Worm (Caenorhabditis elegans) whole organism, L2 larva: ENCODE data around the gene C39H7.4.

ENCODE experiments used
- C34F6.9 ChIP-seq: fragments of 150-350 bp; optimal IDR thresholded peaks from 2 replicates; lab custom pipeline; 2014; ENCODE audit warnings: missing biosample characterization, missing genetic modification characterization
- F13H6.1 ChIP-seq: sonication (generic microtip); optimal IDR thresholded peaks from 2 replicates; lab custom pipeline; 2016; ENCODE audit warnings: missing genetic modification characterization, missing compliant biosample characterization
- R02D3.7 ChIP-seq: fragments of 150-350 bp; optimal IDR thresholded peaks from 2 replicates; lab custom pipeline; 2014; ENCODE audit warnings: missing biosample characterization, missing genetic modification characterization
- Y55F3AM.14 ChIP-seq: fragments of 200-800 bp; sonication (Bioruptor generic); optimal IDR thresholded peaks from 2 replicates; lab custom pipeline; 2018; ENCODE audit warnings: mild to moderate bottlenecking, missing genetic modification characterization, missing compliant biosample characterization
- ZK546.5 ChIP-seq: sonication (generic microtip); optimal IDR thresholded peaks from 2 replicates; lab custom pipeline; 2017; ENCODE audit warnings: missing biosample characterization, missing genetic modification characterization
- alr-1 ChIP-seq: fragments of 150-350 bp; optimal IDR thresholded peaks from 2 replicates; lab custom pipeline; 2014; ENCODE audit warnings: missing biosample characterization, missing genetic modification characterization
- aly-2 ChIP-seq: fragments of 150-350 bp; optimal IDR thresholded peaks from 2 replicates; lab custom pipeline; 2014; ENCODE audit warnings: missing biosample characterization, missing genetic modification characterization
- blmp-1 ChIP-seq: sonication (generic microtip); optimal IDR thresholded peaks from 2 replicates; lab custom pipeline; 2017; ENCODE audit warnings: missing genetic modification characterization, mild to moderate bottlenecking, missing compliant biosample characterization, antibody characterized with exemption, moderate library complexity; ENCODE audit not compliant: insufficient read depth
- ceh-16 ChIP-seq: fragments of 150-350 bp; optimal IDR thresholded peaks from 2 replicates; lab custom pipeline; 2014; ENCODE audit warnings: missing biosample characterization, missing genetic modification characterization
- ceh-82 ChIP-seq: fragments of 150-350 bp; optimal IDR thresholded peaks from 2 replicates; lab custom pipeline; 2014; ENCODE audit warnings: missing biosample characterization, missing genetic modification characterization
- crh-2 ChIP-seq: sonication (generic microtip); optimal IDR thresholded peaks from 2 replicates; lab custom pipeline; 2017; ENCODE audit warnings: missing biosample characterization, missing genetic modification characterization
- egl-27 ChIP-seq: sonication (generic microtip); optimal IDR thresholded peaks from 3 replicates; lab custom pipeline; 2017; ENCODE audit warnings: missing biosample characterization, missing genetic modification reagents, missing genetic modification characterization
- elt-1 ChIP-seq: fragments of 150-350 bp; optimal IDR thresholded peaks from 2 replicates; lab custom pipeline; 2014; ENCODE audit warnings: missing biosample characterization, missing genetic modification characterization
- fos-1 ChIP-seq: fragments of 150-350 bp; optimal IDR thresholded peaks from 2 replicates; lab custom pipeline; 2014; ENCODE audit warnings: missing biosample characterization, missing genetic modification characterization
- gmeb-1 ChIP-seq: fragments of 150-350 bp; optimal IDR thresholded peaks from 2 replicates; lab custom pipeline; 2014; ENCODE audit warnings: missing biosample characterization, missing genetic modification characterization
- lin-11 ChIP-seq: fragments of 150-350 bp; sonication (generic microtip); optimal IDR thresholded peaks from 2 replicates; lab custom pipeline; 2014; ENCODE audit warnings: missing biosample characterization, missing genetic modification characterization, inconsistent platforms, mixed read lengths
- lin-39 ChIP-seq: fragments of 150-350 bp; optimal IDR thresholded peaks from 2 replicates; lab custom pipeline; 2014; ENCODE audit warnings: missing biosample characterization, missing genetic modification reagents, missing genetic modification characterization
- lsy-2 ChIP-seq, 2 experiments: fragments of 150-350 bp in 1 of 2; sonication (generic microtip) in 1 of 2; optimal IDR thresholded peaks; 2 replicates each; lab custom pipeline; 2014 to 2017; ENCODE audit warnings: missing biosample characterization in 2 of 2, missing genetic modification characterization in 2 of 2
- mab-5 ChIP-seq: fragments of 150-350 bp; optimal IDR thresholded peaks from 2 replicates; lab custom pipeline; 2014; ENCODE audit warnings: missing biosample characterization, missing genetic modification characterization
- mbf-1 ChIP-seq: sonication (generic microtip); optimal IDR thresholded peaks from 2 replicates; lab custom pipeline; 2017; ENCODE audit warnings: missing biosample characterization, missing genetic modification characterization
- nhr-11 ChIP-seq: fragments of 150-350 bp; optimal IDR thresholded peaks from 2 replicates; lab custom pipeline; 2014; ENCODE audit warnings: missing biosample characterization, missing genetic modification characterization
- nhr-12 ChIP-seq: fragments of 150-350 bp; optimal IDR thresholded peaks from 2 replicates; lab custom pipeline; 2014; ENCODE audit warnings: missing biosample characterization, missing genetic modification characterization
- nhr-23 ChIP-seq: fragments of 150-350 bp; optimal IDR thresholded peaks from 2 replicates; lab custom pipeline; 2014; ENCODE audit warnings: missing biosample characterization, missing genetic modification reagents, missing genetic modification characterization
- nhr-237 ChIP-seq: fragments of 150-350 bp; optimal IDR thresholded peaks from 2 replicates; lab custom pipeline; 2014; ENCODE audit warnings: missing biosample characterization, missing genetic modification characterization
- nhr-25 ChIP-seq: fragments of 150-350 bp; sonication (generic microtip); optimal IDR thresholded peaks from 3 replicates; lab custom pipeline; 2014; ENCODE audit warnings: missing biosample characterization, missing genetic modification characterization
- nhr-6 ChIP-seq: fragments of 150-350 bp; optimal IDR thresholded peaks from 2 replicates; lab custom pipeline; 2014; ENCODE audit warnings: missing biosample characterization, missing genetic modification characterization
- peb-1 ChIP-seq: fragments of 150-350 bp; optimal IDR thresholded peaks from 2 replicates; lab custom pipeline; 2014; ENCODE audit warnings: missing biosample characterization, missing genetic modification characterization
- sem-4 ChIP-seq: fragments of 150-350 bp; optimal IDR thresholded peaks from 2 replicates; lab custom pipeline; 2014; ENCODE audit warnings: missing biosample characterization, missing genetic modification reagents, missing genetic modification characterization
- skn-1 ChIP-seq: sonication (generic microtip); optimal IDR thresholded peaks from 2 replicates; lab custom pipeline; 2017; ENCODE audit warnings: missing biosample characterization, missing genetic modification characterization
- sma-9 ChIP-seq, 2 experiments: fragments of 150-350 bp in 1 of 2; sonication (generic microtip) in 1 of 2; optimal IDR thresholded peaks; 2 replicates each; lab custom pipeline; 2014 to 2016; ENCODE audit warnings: missing genetic modification characterization in 2 of 2, mild to moderate bottlenecking in 1 of 2, missing biosample characterization in 1 of 2, missing compliant biosample characterization in 1 of 2, missing genetic modification reagents in 1 of 2, moderate library complexity in 1 of 2
- snpc-4 ChIP-seq: fragments of 150-350 bp; optimal IDR thresholded peaks from 2 replicates; lab custom pipeline; 2014; ENCODE audit warnings: missing biosample characterization, missing genetic modification characterization
- unc-39 ChIP-seq: fragments of 150-350 bp; optimal IDR thresholded peaks from 2 replicates; lab custom pipeline; 2014; ENCODE audit warnings: missing biosample characterization, missing genetic modification characterization
- unc-62 ChIP-seq: fragments of 150-350 bp; optimal IDR thresholded peaks from 2 replicates; lab custom pipeline; 2014; ENCODE audit warnings: missing biosample characterization, missing genetic modification reagents, missing genetic modification characterization
- ztf-4 ChIP-seq: fragments of 150-350 bp; optimal IDR thresholded peaks from 2 replicates; lab custom pipeline; 2014; ENCODE audit warnings: missing biosample characterization, missing genetic modification characterization

The C39H7.4 gene

DNA sequence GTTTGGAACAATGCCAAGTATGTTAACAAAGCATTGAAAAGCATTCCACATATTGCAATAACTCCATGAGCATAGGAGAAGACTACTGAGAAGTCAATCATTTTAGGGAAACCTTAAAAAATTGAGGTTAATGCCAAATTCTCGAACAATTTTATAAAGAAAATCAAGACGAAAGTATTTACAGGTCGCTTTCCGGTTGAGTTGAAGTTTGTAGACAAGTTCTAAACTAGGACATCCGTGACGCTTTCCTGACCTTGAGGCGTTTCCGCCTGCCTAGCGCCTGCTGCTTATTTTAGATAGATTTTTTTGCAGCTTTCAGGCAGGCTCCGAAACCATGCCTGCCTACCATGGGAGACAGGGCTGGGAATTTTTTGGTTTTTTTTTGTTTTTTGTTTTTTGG lies 21.1 kb upstream of the C39H7.4 start, which contains the start of gene srd-13:
TSS of gene srd-13 (minus strand) at position 101 of the 400 bp plus-strand sequence.
- TF ChIP-seq nhr-25 (tag; lab: Kevin White, UChicago): no peak
- no peak for TF ChIP-seq nhr-11 (tag; lab: Kevin White, UChicago)
- TF ChIP-seq F13H6.1 (tag; lab: Kevin White, UChicago): no peak
- TF ChIP-seq C34F6.9 (tag; lab: Kevin White, UChicago): no peak

DNA sequence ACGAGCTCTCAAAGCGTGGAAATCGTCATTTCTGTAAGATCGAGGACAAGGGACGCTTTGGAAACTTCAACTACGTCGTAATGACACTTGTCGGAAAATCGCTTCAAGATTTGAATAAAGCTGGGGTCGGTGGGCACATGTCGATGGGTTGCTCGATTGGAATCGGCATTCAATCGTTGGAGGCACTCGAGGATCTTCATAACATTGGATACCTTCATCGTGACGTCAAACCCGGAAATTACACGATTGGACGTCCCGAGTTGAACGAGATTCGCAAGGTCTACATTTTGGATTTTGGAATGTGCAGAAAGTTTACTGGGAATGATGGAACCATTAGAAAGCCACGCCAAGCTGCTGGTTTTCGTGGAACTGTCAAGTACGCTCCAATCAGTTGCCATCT lies 18.1 kb upstream of the C39H7.4 start:
- TF ChIP-seq ceh-82 (tag; lab: Kevin White, UChicago): no peak

DNA sequence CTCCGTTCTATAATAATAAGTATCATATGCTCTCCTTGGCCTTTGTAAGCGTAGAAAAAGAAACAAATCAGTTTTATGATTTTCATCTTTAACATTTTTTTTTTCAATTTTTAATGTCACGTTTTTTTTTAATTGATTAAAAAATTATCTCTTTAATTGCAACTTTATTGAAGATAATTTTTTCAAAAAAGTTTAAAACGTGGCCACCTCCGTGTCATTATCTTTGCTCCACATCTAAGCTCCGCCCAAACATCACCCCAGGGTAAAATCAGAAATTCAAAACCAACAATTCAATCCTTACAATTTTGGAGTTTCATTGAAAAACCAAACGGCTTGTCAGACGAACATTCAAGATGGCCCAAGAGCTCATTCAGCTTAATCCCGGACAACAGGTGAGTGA lies 17.2 kb upstream of the C39H7.4 start, which contains the start of gene ttbk-8.2:
TSS of gene ttbk-8.2 (plus strand) at position 301 of the 400 bp plus-strand sequence.
- TF ChIP-seq crh-2 (tag; lab: Kevin White, UChicago): no peak
- TF ChIP-seq ztf-4 (tag; lab: Kevin White, UChicago): no peak
- no peak for TF ChIP-seq F13H6.1 (tag; lab: Kevin White, UChicago)
- no peak for TF ChIP-seq skn-1 (tag; lab: Kevin White, UChicago)
- no peak for TF ChIP-seq fos-1
- TF ChIP-seq gmeb-1 (tag; lab: Kevin White, UChicago): no peak
- TF ChIP-seq mbf-1 (tag; lab: Kevin White, UChicago): no peak
- no peak for TF ChIP-seq elt-1 (tag; lab: Kevin White, UChicago)
- no peak for TF ChIP-seq blmp-1 (tag; lab: Kevin White, UChicago)
- no peak for TF ChIP-seq mab-5
- TF ChIP-seq R02D3.7 (tag; lab: Kevin White, UChicago): no peak
- no peak for TF ChIP-seq ceh-82 (tag; lab: Kevin White, UChicago)
- TF ChIP-seq lin-11: no peak
- no peak for TF ChIP-seq nhr-6 (tag; lab: Kevin White, UChicago)
- TF ChIP-seq sma-9 (GFP tag; optimal IDR thresholded peaks at IDR 0.05; lab: Kevin White, UChicago): no peak
- no peak for TF ChIP-seq sma-9 (tag; optimal IDR thresholded peaks at IDR 0.05; lab: Kevin White, UChicago)
- no peak for TF ChIP-seq nhr-25 (tag; lab: Kevin White, UChicago)

ce11 chrIV:5630156-5630555 lies 15.7 kb upstream of the C39H7.4 start, which contains the start of gene srd-12:
Gene srd-12, minus strand, starts transcription at chrIV:5630256.
- no peak for TF ChIP-seq unc-62
- TF ChIP-seq Y55F3AM.14 (GFP tag; lab: Kevin White, UChicago): no peak
- TF ChIP-seq R02D3.7 (tag; lab: Kevin White, UChicago): no peak

DNA sequence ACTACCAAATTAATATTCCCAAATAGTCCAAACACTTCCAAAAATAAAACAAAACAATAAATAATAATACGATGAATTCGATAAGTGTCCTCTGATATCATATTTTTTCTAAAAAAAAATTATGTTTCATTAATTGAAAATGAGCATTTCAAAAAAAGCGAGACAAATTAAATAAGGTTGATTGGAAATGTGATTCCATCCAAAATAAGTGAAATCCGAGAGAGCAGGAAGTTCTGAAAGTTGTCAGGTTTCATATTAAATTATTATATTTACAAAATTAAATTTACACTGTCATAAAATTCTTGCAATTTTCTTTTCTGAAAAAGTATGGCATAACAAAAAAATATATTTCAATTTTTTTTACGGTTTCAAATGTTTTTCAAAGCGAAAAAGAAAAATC lies 12.6 kb upstream of the C39H7.4 start, which contains the start of gene srsx-14:
TSS of gene srsx-14 (minus strand) at position 101 of the 400 bp plus-strand sequence.
- TF ChIP-seq nhr-23 (no peak), nhr-11 (tag; lab: Kevin White, UChicago) (no peak), alr-1 (tag; lab: Kevin White, UChicago) (no peak), ZK546.5 (no peak), peb-1 (tag; lab: Kevin White, UChicago) (no peak), skn-1 (tag; lab: Kevin White, UChicago) (no peak), nhr-25 (tag; lab: Kevin White, UChicago) (no peak)

- TF ChIP-seq F13H6.1 (tag; lab: Kevin White, UChicago) (no peak), ceh-16 (tag; lab: Kevin White, UChicago) (no peak), ztf-4 (tag; lab: Kevin White, UChicago) (no peak), skn-1 (tag; lab: Kevin White, UChicago) (no peak), nhr-237 (tag; lab: Kevin White, UChicago) (no peak), egl-27 (tag; lab: Kevin White, UChicago) (no peak), snpc-4 (tag; lab: Kevin White, UChicago) (no peak), mab-5 (no peak), lin-11 (no peak), aly-2 (no peak), alr-1 (tag; lab: Kevin White, UChicago) (no peak), sem-4 (no peak), unc-62 (no peak), blmp-1 (tag; lab: Kevin White, UChicago) (no peak), nhr-6 (tag; lab: Kevin White, UChicago) (no peak), unc-39 (no peak), nhr-12 (tag; lab: Kevin White, UChicago) (no peak), lin-39 (tag; lab: Kevin White, UChicago) (no peak), lsy-2 (tag; optimal IDR thresholded peaks at IDR 0.05; lab: Kevin White, UChicago) (no peak)
Observed at ce11 chrIV:5623718-5624117, 9.3 kb upstream of the C39H7.4 start, which contains the start of gene srsx-15. Gene srsx-15, minus strand, starts transcription at chrIV:5623818.
